Worm (Caenorhabditis elegans) whole organism, midembryonic: ENCODE data around the gene gst-9.

Experiments
- T22C8.4 ChIP-seq: fragments of 200-800 bp; sonication (Bioruptor generic); IDR thresholded peaks from 2 replicates; pipeline ENCODE4 v1.3.6; 2022; ENCODE audit warnings: missing genetic modification characterization, missing compliant biosample characterization
- cog-1 ChIP-seq: sonication (generic microtip); optimal IDR thresholded peaks from 2 replicates; lab custom pipeline; 2016; ENCODE audit warnings: missing genetic modification characterization, missing compliant biosample characterization
- klf-2 ChIP-seq: fragments of 200-800 bp; sonication (Bioruptor generic); conservative IDR thresholded peaks from 2 replicates; pipeline ENCODE4 v1.3.6; 2022; ENCODE audit warnings: missing genetic modification reagents, missing genetic modification characterization, missing compliant biosample characterization
- ztf-29 ChIP-seq: fragments of 200-800 bp; sonication (Bioruptor generic); IDR thresholded peaks from 2 replicates; pipeline ENCODE4 v1.3.6; 2022; ENCODE audit warnings: missing genetic modification reagents, missing genetic modification characterization, missing compliant biosample characterization

DNA sequence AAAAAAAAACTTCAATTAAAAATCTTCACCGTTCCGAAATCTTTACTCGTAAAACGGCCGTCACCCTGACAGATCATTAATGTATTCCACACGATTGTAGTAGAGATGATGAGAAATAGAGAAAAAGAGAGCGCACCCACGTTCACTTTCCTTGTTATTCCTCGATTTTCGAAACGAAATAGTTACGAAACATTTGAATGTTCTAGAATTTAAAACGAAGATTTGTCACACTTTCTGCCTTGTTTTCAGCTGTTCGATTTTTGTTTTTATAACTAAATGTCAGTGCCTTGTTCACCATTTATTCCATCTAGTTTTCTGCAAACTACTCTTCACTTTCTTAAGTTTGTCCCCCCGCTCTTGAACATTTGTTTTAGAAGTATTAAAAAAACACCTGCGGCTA is 36.6 kb upstream of the gst-9 start:
- no peak for TF ChIP-seq klf-2
- no peak for TF ChIP-seq ztf-29 (GFP tag; lab: Robert Waterston, UW)
- TF ChIP-seq T22C8.4 (GFP tag; lab: Robert Waterston, UW): no peak
- TF ChIP-seq cog-1 (tag; lab: Kevin White, UChicago): no peak
